Fruit fly (Drosophila melanogaster) whole organism: ENCODE measurements around the gene ssp7.

Source experiments
- CG8478 ChIP-seq: fragments of >200 bp; optimal IDR thresholded peaks from 2 replicates; lab custom pipeline; 2018; ENCODE audit warnings: inconsistent platforms
- Dll ChIP-seq: fragments of >200 bp; optimal IDR thresholded peaks from 2 replicates; lab custom pipeline; 2017
- EcR ChIP-seq, 2 experiments: fragments of >200 bp; optimal IDR thresholded peaks; 2 replicates each; lab custom pipeline; 2017; ENCODE audit warnings: missing biosample characterization in 2 of 2, missing genetic modification characterization in 2 of 2, missing genetic modification reagents in 2 of 2
- pan ChIP-seq: fragments of >200 bp; optimal IDR thresholded peaks from 2 replicates; lab custom pipeline; 2017
- psq ChIP-seq: fragments of >200 bp; optimal IDR thresholded peaks from 2 replicates; lab custom pipeline; 2017
- usp ChIP-seq: fragments of >200 bp; optimal IDR thresholded peaks from 2 replicates; lab custom pipeline; 2017; ENCODE audit warnings: missing biosample characterization, missing genetic modification characterization, mixed read lengths

DNA sequence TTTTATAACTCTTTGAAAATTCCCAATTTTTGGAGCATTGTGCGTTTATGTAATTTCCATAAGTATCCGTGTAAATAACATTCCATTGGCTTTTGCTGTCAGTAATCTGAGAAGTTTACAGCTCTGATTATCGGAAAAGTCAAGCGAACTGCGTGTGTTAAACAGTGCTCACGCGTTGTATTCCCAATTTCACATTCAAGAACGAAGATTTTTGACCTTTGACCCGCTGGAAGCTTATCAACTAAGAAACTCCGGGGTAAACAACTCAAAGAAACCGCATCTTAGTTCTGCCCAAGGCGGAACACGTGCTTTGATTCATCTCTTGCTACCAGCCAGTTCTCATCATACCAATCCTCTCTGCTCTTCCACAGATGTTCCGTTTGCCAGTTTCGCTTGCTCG is 30.4 kb downstream of the ssp7 start:
- TF ChIP-seq psq (lab: Kevin White, UChicago) (no peak), EcR (GFP tag; optimal IDR thresholded peaks at IDR 0.05; lab: Kevin White, UChicago) (no peak), usp (GFP tag; lab: Kevin White, UChicago) (no peak), pan (lab: Kevin White, UChicago) (no peak), CG8478 (lab: Kevin White, UChicago) (no peak), Dll (lab: Kevin White, UChicago) (no peak)
